Worm (Caenorhabditis elegans) whole organism, L2 larva: ENCODE results near the gene K03A11.4.

Source experiments
- nhr-11 ChIP-seq: fragments of 150-350 bp; optimal IDR thresholded peaks from 2 replicates; lab custom pipeline; 2014; ENCODE audit warnings: missing biosample characterization, missing genetic modification characterization
- nhr-77 ChIP-seq: fragments of 150-350 bp; optimal IDR thresholded peaks from 2 replicates; lab custom pipeline; 2014; ENCODE audit warnings: missing biosample characterization, missing genetic modification characterization
- unc-55 ChIP-seq: fragments of 150-350 bp; sonication (generic microtip); optimal IDR thresholded peaks from 3 replicates; lab custom pipeline; 2014; ENCODE audit warnings: missing biosample characterization, missing genetic modification reagents, missing genetic modification characterization
- unc-62 ChIP-seq: fragments of 150-350 bp; optimal IDR thresholded peaks from 2 replicates; lab custom pipeline; 2014; ENCODE audit warnings: missing biosample characterization, missing genetic modification reagents, missing genetic modification characterization

DNA sequence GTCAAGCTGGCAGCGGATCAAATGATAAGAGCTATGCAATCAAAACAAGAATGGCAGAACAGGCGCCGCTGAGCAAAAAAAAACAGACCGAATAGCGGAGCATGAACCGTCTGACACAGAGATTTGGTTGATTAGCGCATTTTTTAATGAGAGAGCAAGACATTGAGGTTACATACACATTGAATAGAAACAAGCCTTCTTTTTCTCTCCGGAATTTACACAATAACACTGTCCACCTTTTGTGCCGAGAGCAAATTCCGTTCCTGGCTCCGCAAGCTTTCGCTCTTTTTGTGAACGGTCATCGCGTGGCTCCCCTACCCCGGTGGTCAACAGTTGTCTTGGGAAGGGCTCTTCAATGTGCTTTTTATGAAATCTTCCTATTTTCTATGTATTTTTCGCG lies 22.4 kb upstream of the K03A11.4 start, which contains the start of gene K03A11.6:
- TF ChIP-seq unc-62 (GFP tag; lab: Kevin White, UChicago) (no peak), nhr-77 (tag; lab: Kevin White, UChicago) (no peak), unc-55 (no peak), nhr-11 (tag; lab: Kevin White, UChicago) (no peak)
